Worm (Caenorhabditis elegans): Measurements from ENCODE around the gene srw-13.

DNA sequence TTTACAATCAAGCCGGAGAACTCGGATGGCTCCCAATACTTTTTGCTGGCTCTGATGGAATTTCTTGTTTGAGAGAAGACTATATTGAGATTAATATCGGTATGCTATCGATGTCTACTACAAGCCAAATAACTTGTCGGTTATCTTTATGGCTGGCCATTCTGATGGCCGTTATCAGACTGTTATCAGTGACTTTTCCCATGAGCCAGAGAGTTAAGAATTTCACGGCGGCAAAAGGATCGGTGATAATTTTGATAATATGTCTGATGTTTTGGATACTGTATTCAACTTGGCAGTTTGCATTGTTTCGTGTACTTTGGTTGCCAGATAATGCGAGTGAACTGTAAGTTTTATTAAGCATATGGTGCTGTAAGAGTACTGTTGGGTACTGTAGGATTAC is 6.1 kb upstream of the srw-13 start:
- TF ChIP-seq F13C5.2 (tag; optimal IDR thresholded peaks at IDR 0.05), result no peak
- TF ChIP-seq ama-1 (optimal IDR thresholded peaks at IDR 0.05), result no peak
